Fruit fly (Drosophila melanogaster) whole organism, adult: ENCODE results near the gene CG9521.

ENCODE experiments used
- CG11617 ChIP-seq: fragments of 200-800 bp; sonication (Bioruptor generic); optimal IDR thresholded peaks from 2 replicates; lab custom pipeline; 2017; ENCODE audit warnings: mild to moderate bottlenecking, missing biosample characterization, missing genetic modification reagents, missing genetic modification characterization
- CG12768 ChIP-seq: fragments of 200-800 bp; sonication (Bioruptor generic); optimal IDR thresholded peaks from 2 replicates; lab custom pipeline; 2017; ENCODE audit warnings: missing biosample characterization, missing genetic modification characterization, mild to moderate bottlenecking, moderate library complexity, missing genetic modification reagents
- CG14711 ChIP-seq: fragments of 200-800 bp; sonication (Bioruptor generic); optimal IDR thresholded peaks from 2 replicates; lab custom pipeline; 2018; ENCODE audit warnings: missing biosample characterization, mild to moderate bottlenecking, missing genetic modification characterization, moderate library complexity
- CG33017 ChIP-seq: fragments of 200-800 bp; sonication (Bioruptor generic); optimal IDR thresholded peaks from 2 replicates; lab custom pipeline; 2018; ENCODE audit warnings: missing biosample characterization, mild to moderate bottlenecking, missing genetic modification characterization, moderate library complexity
- CG7045 ChIP-seq: fragments of 200-800 bp; sonication (Bioruptor generic); optimal IDR thresholded peaks from 2 replicates; lab custom pipeline; 2017; ENCODE audit warnings: missing biosample characterization, mild to moderate bottlenecking, missing genetic modification characterization
- Mnt ChIP-seq: fragments of 200-800 bp; sonication (Bioruptor generic); optimal IDR thresholded peaks from 2 replicates; lab custom pipeline; 2016; ENCODE audit warnings: missing biosample characterization, mild to moderate bottlenecking, missing genetic modification characterization
- bab1 ChIP-seq: fragments of 200-800 bp; sonication (Bioruptor generic); optimal IDR thresholded peaks from 3 replicates; lab custom pipeline; 2019; ENCODE audit warnings: missing biosample characterization, mild to moderate bottlenecking, missing genetic modification characterization, moderate library complexity
- toe ChIP-seq: fragments of 200-800 bp; sonication (Bioruptor generic); optimal IDR thresholded peaks from 2 replicates; lab custom pipeline; 2016; ENCODE audit warnings: missing biosample characterization, missing genetic modification characterization

- TF ChIP-seq bab1 (GFP tag; lab: Kevin White, UChicago) (no peak), CG12768 (GFP tag; lab: Kevin White, UChicago) (no peak), CG11617 (GFP tag; lab: Kevin White, UChicago) (no peak), CG33017 (tag; lab: Kevin White, UChicago) (no peak), CG14711 (tag; lab: Kevin White, UChicago) (no peak), Mnt (GFP tag; lab: Kevin White, UChicago) (no peak), CG7045 (GFP tag; lab: Kevin White, UChicago) (no peak), toe (no peak)
These were observed 16.6 kb downstream of the CG9521 start, which contains the start of gene CG14410 for dm6 chrX:14836425-14836824.
